Worm (Caenorhabditis elegans): ENCODE measurements around the gene glb-14.

Gene glb-14

DNA sequence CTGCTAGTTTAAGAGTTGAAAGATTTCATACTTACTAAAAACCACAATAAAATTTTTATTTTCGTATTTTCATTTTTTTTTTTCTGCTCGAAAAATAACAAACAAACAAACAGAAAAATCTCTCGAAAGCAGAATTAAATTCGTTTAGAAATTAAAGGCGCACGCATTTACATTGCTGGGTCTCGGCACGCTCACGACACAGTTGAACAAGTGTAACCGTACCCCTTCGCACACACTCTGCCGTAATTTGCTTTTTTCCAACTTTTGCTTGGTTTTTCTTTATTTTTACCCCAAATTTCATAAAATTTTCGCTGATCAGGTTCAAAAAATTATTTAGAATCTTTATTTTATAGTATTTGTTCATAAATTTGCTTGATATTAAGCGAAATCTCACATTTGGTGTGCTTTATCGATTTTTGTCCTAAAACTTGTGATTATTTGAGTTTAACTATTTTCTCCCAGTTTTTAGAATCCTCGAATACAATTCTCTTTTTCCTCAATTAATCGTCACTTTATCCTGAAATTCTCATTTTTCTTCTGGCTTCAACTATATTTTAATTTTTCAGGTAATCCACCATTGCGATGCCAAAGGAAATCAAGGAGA lies 33.1 kb downstream of the glb-14 start, which contains the start of gene rpl-38 (continued):
- TF ChIP-seq elt-2 (tag; optimal IDR thresholded peaks at IDR 0.05) (peak; percentile 67), sox-4 (tag; optimal IDR thresholded peaks at IDR 0.05) (no peak), pag-3 (tag; optimal IDR thresholded peaks at IDR 0.05; ENCODE audit: borderline replicate concordance, insufficient read depth) (no peak), ceh-90 (tag; optimal IDR thresholded peaks at IDR 0.05) (no peak), nhr-77 (tag; optimal IDR thresholded peaks at IDR 0.05) (peak; percentile 62), efl-3 (GFP tag; optimal IDR thresholded peaks at IDR 0.05) (no peak), nhr-12 (tag; optimal IDR thresholded peaks at IDR 0.05) (no peak), ztf-11 (tag; optimal IDR thresholded peaks at IDR 0.05) (peak in 1 of 2 experiments; percentile 18), vab-15 (tag; optimal IDR thresholded peaks at IDR 0.05) (peak; percentile 22), lin-13 (GFP tag; optimal IDR thresholded peaks at IDR 0.05) (peak; percentile 77), mep-1 (tag; optimal IDR thresholded peaks at IDR 0.05) (peak; percentile 91), lin-35 (GFP tag; optimal IDR thresholded peaks at IDR 0.05) (peak; percentile 83 to 89), C04F5.9 (tag; optimal IDR thresholded peaks at IDR 0.05) (peak; percentile 47), nhr-47 (tag; optimal IDR thresholded peaks at IDR 0.05) (peak; percentile 87), hlh-17 (GFP tag; optimal IDR thresholded peaks at IDR 0.05; ENCODE audit: borderline replicate concordance) (no peak), ets-5 (GFP tag; IDR thresholded peaks at IDR 0.05) (no peak), skn-1 (tag; optimal IDR thresholded peaks at IDR 0.05) (peak; percentile 76), alr-1 (tag; optimal IDR thresholded peaks at IDR 0.05; ENCODE audit: borderline replicate concordance) (no peak), jun-1 (tag; optimal IDR thresholded peaks at IDR 0.05) (peak; percentile 76), blmp-1 (tag; optimal IDR thresholded peaks at IDR 0.05) (no peak), xbp-1 (tag; optimal IDR thresholded peaks at IDR 0.05) (peak; percentile 78), snu-23 (GFP tag; optimal IDR thresholded peaks at IDR 0.05) (peak; percentile 92), aly-2 (tag; optimal IDR thresholded peaks at IDR 0.05) (peak; percentile 66), zip-4 (GFP tag; optimal IDR thresholded peaks at IDR 0.05) (peak; percentile 36), snpc-4 (tag; optimal IDR thresholded peaks at IDR 0.05) (peak; percentile 69), ceh-82 (tag; optimal IDR thresholded peaks at IDR 0.05) (peak; percentile 82 to 92 (median 82)), lin-39 (tag; optimal IDR thresholded peaks at IDR 0.05) (peak; percentile 79), rnt-1 (tag; optimal IDR thresholded peaks at IDR 0.05) (peak; percentile 89), nhr-90 (tag; optimal IDR thresholded peaks at IDR 0.05; ENCODE audit: poor library complexity) (peak; percentile 80), egl-13 (tag; optimal IDR thresholded peaks at IDR 0.05) (peak; percentile 40), unc-98 (GFP tag; IDR thresholded peaks at IDR 0.05) (no peak), lsy-2 (tag; optimal IDR thresholded peaks at IDR 0.05) (peak; percentile 99)

DNA sequence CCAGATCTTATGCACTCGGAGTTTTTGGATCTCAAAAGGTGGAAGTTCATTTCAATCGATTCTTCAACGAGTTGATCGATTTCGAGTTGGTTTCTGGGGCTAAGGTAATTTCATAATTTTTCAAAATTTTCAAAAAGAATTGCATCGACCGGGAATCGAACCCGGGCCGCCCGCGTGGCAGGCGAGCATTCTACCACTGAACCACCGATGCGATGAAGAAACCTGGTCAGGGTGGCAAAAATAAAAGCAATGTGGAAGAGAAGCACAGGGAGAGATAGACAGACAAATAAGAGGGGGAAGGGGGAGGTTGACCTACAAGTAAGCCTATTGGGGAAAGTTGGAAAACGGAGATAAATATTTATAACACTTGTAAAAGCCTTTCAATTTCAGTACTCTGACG lies 39.7 kb downstream of the glb-14 start:
- peak; percentile 54 for TF ChIP-seq nhr-85 (tag)
- peak in 1 of 2 experiments; percentile 4 for TF ChIP-seq ztf-11 (tag; optimal IDR thresholded peaks at IDR 0.05)
- TF ChIP-seq skn-1 (tag; optimal IDR thresholded peaks at IDR 0.05) = peak; percentile 41
- peak; percentile 0 for TF ChIP-seq jun-1 (tag; optimal IDR thresholded peaks at IDR 0.05)
- TF ChIP-seq zip-4 (GFP tag; optimal IDR thresholded peaks at IDR 0.05) = no peak
- peak; percentile 51 for TF ChIP-seq snu-23 (GFP tag; optimal IDR thresholded peaks at IDR 0.05)
- TF ChIP-seq fkh-8 (tag; optimal IDR thresholded peaks at IDR 0.05) = no peak
- TF ChIP-seq nhr-20 (tag; optimal IDR thresholded peaks at IDR 0.05) = peak; percentile 55
- peak; percentile 73 for TF ChIP-seq rnt-1 (tag; optimal IDR thresholded peaks at IDR 0.05)
- no peak for TF ChIP-seq nhr-12 (tag; optimal IDR thresholded peaks at IDR 0.05)
- TF ChIP-seq hpl-2 (GFP tag; optimal IDR thresholded peaks at IDR 0.05) = no peak
- no peak for TF ChIP-seq fkh-10 (GFP tag; optimal IDR thresholded peaks at IDR 0.05)
- TF ChIP-seq swsn-7 (tag; optimal IDR thresholded peaks at IDR 0.05) = peak; percentile 47
- TF ChIP-seq Y116A8C.19 (tag; optimal IDR thresholded peaks at IDR 0.05; ENCODE audit: borderline replicate concordance) = no peak
- no peak for TF ChIP-seq aha-1 (tag; optimal IDR thresholded peaks at IDR 0.05)
- TF ChIP-seq sup-37 (GFP tag; optimal IDR thresholded peaks at IDR 0.05) = peak; percentile 11
- peak in 1 of 2 experiments; percentile 46 for TF ChIP-seq efl-1 (optimal IDR thresholded peaks at IDR 0.05)
- TF ChIP-seq efl-1 (GFP tag; optimal IDR thresholded peaks at IDR 0.05 in 1 of 2) = peak; percentile 29 to 93
- no peak for TF ChIP-seq nhr-71 (tag; optimal IDR thresholded peaks at IDR 0.05)
- TF ChIP-seq ceh-82 (tag; optimal IDR thresholded peaks at IDR 0.05) = peak in 2 of 3 experiments; percentile 10 to 52
- TF ChIP-seq tbx-2 (tag; optimal IDR thresholded peaks at IDR 0.05) = peak; percentile 16
- TF ChIP-seq nhr-237 (tag; optimal IDR thresholded peaks at IDR 0.05) = no peak
- TF ChIP-seq C34B4.2 (tag; optimal IDR thresholded peaks at IDR 0.05) = no peak
- no peak for TF ChIP-seq ets-5 (GFP tag; IDR thresholded peaks at IDR 0.05)
- peak; percentile 1 for TF ChIP-seq xbp-1 (tag; optimal IDR thresholded peaks at IDR 0.05)
- TF ChIP-seq nhr-19 (GFP tag; conservative IDR thresholded peaks at IDR 0.05) = peak; percentile 57
- no peak for TF ChIP-seq sox-4 (tag; optimal IDR thresholded peaks at IDR 0.05)
- TF ChIP-seq nhr-90 (tag; optimal IDR thresholded peaks at IDR 0.05; ENCODE audit: poor library complexity) = peak; percentile 56
- TF ChIP-seq lin-13 (GFP tag; optimal IDR thresholded peaks at IDR 0.05) = peak; percentile 45
- TF ChIP-seq C16A3.4 (tag; optimal IDR thresholded peaks at IDR 0.05) = peak; percentile 37

Measured in whole organism, L1 larva.